Worm (Caenorhabditis elegans): Measurements from ENCODE around the gene T24B8.7.

DNA sequence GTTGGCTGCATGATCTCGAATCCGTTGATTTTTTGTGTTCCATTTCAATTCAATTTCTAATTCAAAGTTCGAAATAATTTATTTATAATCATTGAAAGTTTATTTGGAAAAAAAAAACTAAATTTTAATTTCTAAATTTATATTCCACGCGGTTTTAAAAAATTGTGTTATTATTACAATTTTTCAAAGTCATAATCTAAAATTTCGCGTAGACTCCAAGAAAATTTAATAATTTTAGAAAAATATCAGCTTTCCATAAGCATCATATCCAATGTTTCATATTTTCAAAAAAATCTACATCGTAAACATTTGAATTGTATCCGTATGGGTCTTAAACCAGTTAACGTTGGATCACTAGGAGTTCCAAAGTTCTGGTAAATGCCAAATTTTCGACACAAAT lies 53.1 kb downstream of the T24B8.7 start, which contains the start of gene F44G4.5:
- no peak for TF ChIP-seq nhr-77 (tag; optimal IDR thresholded peaks at IDR 0.05)
- no peak for TF ChIP-seq unc-62 (GFP tag; optimal IDR thresholded peaks at IDR 0.05)
- no peak for TF ChIP-seq nhr-12 (tag; optimal IDR thresholded peaks at IDR 0.05)
- TF ChIP-seq unc-98 (GFP tag; IDR thresholded peaks at IDR 0.05), result no peak
- TF ChIP-seq lin-13 (GFP tag; optimal IDR thresholded peaks at IDR 0.05), result no peak
- no peak for TF ChIP-seq ceh-63 (GFP tag; optimal IDR thresholded peaks at IDR 0.05)
- no peak for TF ChIP-seq rnt-1 (tag; optimal IDR thresholded peaks at IDR 0.05)
- TF ChIP-seq pqm-1 (tag; optimal IDR thresholded peaks at IDR 0.05), result no peak
- TF ChIP-seq unc-30 (tag; optimal IDR thresholded peaks at IDR 0.05), result no peak
- TF ChIP-seq zag-1 (tag; optimal IDR thresholded peaks at IDR 0.05), result no peak
- no peak for TF ChIP-seq ces-1 (GFP tag; optimal IDR thresholded peaks at IDR 0.05)
- no peak for TF ChIP-seq lir-3 (tag; optimal IDR thresholded peaks at IDR 0.05; ENCODE audit: poor library complexity)
- TF ChIP-seq tbx-2 (tag; optimal IDR thresholded peaks at IDR 0.05), result no peak
- no peak for TF ChIP-seq elt-2 (tag; optimal IDR thresholded peaks at IDR 0.05)
